Fruit fly (Drosophila melanogaster) whole organism, embryonic: ENCODE data around the gene mRpL48.

Source experiments
- Atf3 ChIP-seq: fragments of 200-800 bp; sonication (Bioruptor generic); optimal IDR thresholded peaks from 3 replicates; lab custom pipeline; 2016; ENCODE audit warnings: missing biosample characterization, missing genetic modification characterization
- CG10462 ChIP-seq: fragments of 200-800 bp; sonication (Bioruptor generic); optimal IDR thresholded peaks from 2 replicates; lab custom pipeline; 2016; ENCODE audit warnings: missing biosample characterization, missing genetic modification characterization
- CG10565 ChIP-seq: fragments of 200-800 bp; sonication (Bioruptor generic); optimal IDR thresholded peaks from 3 replicates; lab custom pipeline; 2016; ENCODE audit warnings: missing biosample characterization, mild to moderate bottlenecking, missing genetic modification characterization
- CG10959 ChIP-seq: fragments of 200-800 bp; sonication (Bioruptor generic); IDR thresholded peaks from 2 replicates; pipeline ENCODE4 v1.3.6; 2022; ENCODE audit warnings: missing biosample characterization, missing genetic modification characterization
- CG13123 ChIP-seq: fragments of 200-800 bp; sonication (Bioruptor generic); optimal IDR thresholded peaks from 2 replicates; lab custom pipeline; 2016; ENCODE audit warnings: missing biosample characterization, missing genetic modification characterization
- CG13894 ChIP-seq: fragments of 200-800 bp; sonication (Bioruptor generic); optimal IDR thresholded peaks from 3 replicates; lab custom pipeline; 2018; ENCODE audit warnings: missing biosample characterization, mild to moderate bottlenecking, missing genetic modification characterization, moderate library complexity
- CG15479 ChIP-seq: fragments of 200-800 bp; sonication (Bioruptor generic); optimal IDR thresholded peaks from 3 replicates; lab custom pipeline; 2019; ENCODE audit warnings: missing biosample characterization, mild to moderate bottlenecking, missing genetic modification characterization, moderate library complexity
- CG15514 ChIP-seq: fragments of 200-800 bp; sonication (Bioruptor generic); optimal IDR thresholded peaks from 3 replicates; lab custom pipeline; 2017; ENCODE audit warnings: missing biosample characterization, missing genetic modification characterization, mild to moderate bottlenecking, moderate library complexity, missing genetic modification reagents
- CG17361 ChIP-seq: fragments of 200-800 bp; sonication (Bioruptor generic); IDR thresholded peaks from 3 replicates; pipeline ENCODE4 v1.3.6; 2022; ENCODE audit warnings: missing biosample characterization, missing genetic modification characterization
- CG18011 ChIP-seq: fragments of 200-800 bp; sonication (Bioruptor generic); optimal IDR thresholded peaks from 2 replicates; lab custom pipeline; 2017; ENCODE audit warnings: missing biosample characterization, missing genetic modification characterization, mild to moderate bottlenecking, moderate library complexity, missing genotype
- CG34224 ChIP-seq: fragments of 200-800 bp; sonication (Bioruptor generic); IDR thresholded peaks from 3 replicates; pipeline ENCODE4 v1.3.6; 2022; ENCODE audit warnings: missing biosample characterization, missing genetic modification characterization; ENCODE audit not compliant: partially characterized antibody
- CG4854 ChIP-seq: fragments of 200-800 bp; sonication (Bioruptor generic); optimal IDR thresholded peaks from 2 replicates; lab custom pipeline; 2016; ENCODE audit warnings: missing biosample characterization, missing genetic modification characterization, inconsistent platforms
- CG7556 ChIP-seq: fragments of 200-800 bp; sonication (Bioruptor generic); optimal IDR thresholded peaks from 2 replicates; lab custom pipeline; 2017; ENCODE audit warnings: missing biosample characterization, mild to moderate bottlenecking, missing genetic modification characterization
- CG8388 ChIP-seq: fragments of 200-800 bp; sonication (Bioruptor generic); optimal IDR thresholded peaks from 2 replicates; lab custom pipeline; 2019; ENCODE audit warnings: missing biosample characterization, mild to moderate bottlenecking, missing genetic modification characterization, moderate library complexity
- CG9609 ChIP-seq: fragments of 200-800 bp; sonication (Bioruptor generic); optimal IDR thresholded peaks from 3 replicates; lab custom pipeline; 2016; ENCODE audit warnings: missing biosample characterization, missing genetic modification characterization
- Dbx ChIP-seq: fragments of 200-800 bp; sonication (Bioruptor generic); IDR thresholded peaks from 3 replicates; pipeline ENCODE4 v1.3.6; 2022; ENCODE audit warnings: missing biosample characterization, missing genetic modification characterization
- Deaf1 ChIP-seq: fragments of 200-800 bp; optimal IDR thresholded peaks from 3 replicates; lab custom pipeline; 2019; ENCODE audit warnings: missing biosample characterization, mild to moderate bottlenecking, missing genetic modification characterization, moderate library complexity
- Doc2 ChIP-seq: fragments of 200-800 bp; sonication (Bioruptor generic); IDR thresholded peaks from 2 replicates; pipeline ENCODE4 v1.3.6; 2022; ENCODE audit warnings: missing biosample characterization, missing genetic modification characterization
- Dp ChIP-seq: fragments of 200-800 bp; sonication (Bioruptor generic); optimal IDR thresholded peaks from 2 replicates; lab custom pipeline; 2018; ENCODE audit warnings: missing biosample characterization, mild to moderate bottlenecking, missing genetic modification characterization, moderate library complexity
- Ets65A ChIP-seq: fragments of 200-800 bp; sonication (Bioruptor generic); peaks from one replicate; lab custom pipeline; 2016; ENCODE audit warnings: missing biosample characterization, missing genetic modification characterization
- Hr51 ChIP-seq, 2 experiments: fragments of 200-800 bp; sonication (Bioruptor generic); optimal IDR thresholded peaks; 2 replicates in 1 of 2; 3 replicates in 1 of 2; lab custom pipeline; 2016 to 2018; ENCODE audit warnings: missing biosample characterization in 2 of 2, missing genetic modification characterization in 2 of 2, mild to moderate bottlenecking in 1 of 2, moderate library complexity in 1 of 2
- Hsf ChIP-seq: fragments of 200-800 bp; sonication (Bioruptor generic); optimal IDR thresholded peaks from 3 replicates; lab custom pipeline; 2016; ENCODE audit warnings: missing biosample characterization, missing genetic modification characterization
- NC2β ChIP-seq: fragments of 200-800 bp; sonication (Bioruptor generic); optimal IDR thresholded peaks from 2 replicates; lab custom pipeline; 2016; ENCODE audit warnings: missing biosample characterization, missing genetic modification characterization
- PHDP ChIP-seq: fragments of 200-800 bp; sonication (Bioruptor generic); optimal IDR thresholded peaks from 3 replicates; lab custom pipeline; 2018; ENCODE audit warnings: missing biosample characterization, mild to moderate bottlenecking, missing genetic modification characterization, moderate library complexity
- Six4 ChIP-seq: fragments of 200-800 bp; sonication (Bioruptor generic); optimal IDR thresholded peaks from 2 replicates; lab custom pipeline; 2016; ENCODE audit warnings: missing biosample characterization, missing genetic modification characterization
- Sox102F ChIP-seq: fragments of 200-800 bp; sonication (Bioruptor generic); optimal IDR thresholded peaks from 2 replicates; lab custom pipeline; 2018; ENCODE audit warnings: missing biosample characterization, mild to moderate bottlenecking, missing genetic modification characterization, moderate library complexity
- Xbp1 ChIP-seq: fragments of 200-800 bp; sonication (Bioruptor generic); optimal IDR thresholded peaks from 3 replicates; lab custom pipeline; 2016; ENCODE audit warnings: missing biosample characterization, mild to moderate bottlenecking, missing genetic modification characterization
- abd-A ChIP-seq: fragments of 200-800 bp; sonication (Bioruptor generic); optimal IDR thresholded peaks from 3 replicates; lab custom pipeline; 2019; ENCODE audit warnings: missing biosample characterization, mild to moderate bottlenecking, missing genetic modification characterization, moderate library complexity
- ac ChIP-seq: fragments of 200-800 bp; sonication (Bioruptor generic); optimal IDR thresholded peaks from 3 replicates; lab custom pipeline; 2017; ENCODE audit warnings: missing biosample characterization, mild to moderate bottlenecking, missing genetic modification characterization
- aop ChIP-seq: fragments of 200-800 bp; sonication (Bioruptor generic); IDR thresholded peaks from 2 replicates; pipeline ENCODE4 v1.3.6; 2022; ENCODE audit warnings: missing biosample characterization, missing genetic modification characterization
- ara ChIP-seq: fragments of 200-800 bp; sonication (Bioruptor generic); IDR thresholded peaks from 2 replicates; pipeline ENCODE4 v1.3.6; 2022; ENCODE audit warnings: missing biosample characterization, missing genetic modification characterization
- ase ChIP-seq: fragments of 200-800 bp; sonication (Bioruptor generic); IDR thresholded peaks from 3 replicates; pipeline ENCODE4 v1.3.6; 2022; ENCODE audit warnings: missing biosample characterization, missing genetic modification characterization
- az2 ChIP-seq: fragments of 200-800 bp; sonication (Bioruptor generic); optimal IDR thresholded peaks from 3 replicates; lab custom pipeline; 2016; ENCODE audit warnings: missing biosample characterization, missing genetic modification characterization
- br ChIP-seq: fragments of >200 bp; optimal IDR thresholded peaks from 2 replicates; lab custom pipeline; 2017
- cas ChIP-seq: fragments of 200-800 bp; sonication (Bioruptor generic); IDR thresholded peaks from 2 replicates; pipeline ENCODE4 v1.3.6; 2022; ENCODE audit warnings: missing biosample characterization, missing genetic modification characterization
- disco-r ChIP-seq: fragments of 200-800 bp; sonication (Bioruptor generic); optimal IDR thresholded peaks from 2 replicates; lab custom pipeline; 2016; ENCODE audit warnings: missing biosample characterization, missing genetic modification characterization
- en ChIP-seq: fragments of 200-800 bp; sonication (Bioruptor generic); optimal IDR thresholded peaks from 2 replicates; lab custom pipeline; 2016; ENCODE audit warnings: missing biosample characterization, missing genetic modification characterization
- gcm2 ChIP-seq: fragments of 200-800 bp; sonication (Bioruptor generic); optimal IDR thresholded peaks from 2 replicates; lab custom pipeline; 2016; ENCODE audit warnings: missing biosample characterization, missing genetic modification characterization
- jumu ChIP-seq: fragments of 200-800 bp; sonication (Bioruptor generic); optimal IDR thresholded peaks from 3 replicates; lab custom pipeline; 2016; ENCODE audit warnings: missing biosample characterization, missing genetic modification characterization
- peb ChIP-seq: fragments of 200-800 bp; sonication (Bioruptor generic); IDR thresholded peaks from 2 replicates; pipeline ENCODE4 v1.3.6; 2022; ENCODE audit warnings: missing biosample characterization, missing genetic modification characterization
- pfk ChIP-seq: fragments of 200-800 bp; sonication (Bioruptor generic); optimal IDR thresholded peaks from 2 replicates; lab custom pipeline; 2018; ENCODE audit warnings: missing biosample characterization, mild to moderate bottlenecking, missing genetic modification characterization, moderate library complexity
- pita ChIP-seq: fragments of 200-800 bp; sonication (Bioruptor generic); optimal IDR thresholded peaks from 2 replicates; lab custom pipeline; 2017; ENCODE audit warnings: missing biosample characterization, mild to moderate bottlenecking, missing genetic modification characterization
- run ChIP-seq: fragments of 200-800 bp; sonication (Bioruptor generic); optimal IDR thresholded peaks from 3 replicates; lab custom pipeline; 2018; ENCODE audit warnings: missing biosample characterization, mild to moderate bottlenecking, missing genetic modification characterization
- sc ChIP-seq, 3 experiments: fragments of >200 bp in 2 of 3; fragments of 200-800 bp in 1 of 3; sonication (Bioruptor generic) in 1 of 3; optimal IDR thresholded peaks; 2 replicates in 2 of 3; 3 replicates in 1 of 3; lab custom pipeline; 2017; ENCODE audit warnings: mild to moderate bottlenecking in 1 of 3, missing biosample characterization in 1 of 3, missing genetic modification characterization in 1 of 3, missing genetic modification reagents in 1 of 3
- sens ChIP-seq: fragments of 200-800 bp; sonication (Bioruptor generic); peaks from one replicate; lab custom pipeline; 2016; ENCODE audit warnings: missing biosample characterization, missing genetic modification characterization
- seq ChIP-seq: fragments of 200-800 bp; sonication (Bioruptor generic); IDR thresholded peaks from 2 replicates; pipeline ENCODE4 v1.3.6; 2022; ENCODE audit warnings: missing biosample characterization, missing genetic modification characterization
- tap ChIP-seq: fragments of 200-800 bp; optimal IDR thresholded peaks from 3 replicates; lab custom pipeline; 2019; ENCODE audit warnings: missing biosample characterization, mild to moderate bottlenecking, missing genetic modification characterization, moderate library complexity
- tup ChIP-seq: fragments of 200-800 bp; sonication (Bioruptor generic); optimal IDR thresholded peaks from 2 replicates; lab custom pipeline; 2016; ENCODE audit warnings: missing biosample characterization, mild to moderate bottlenecking, missing genetic modification characterization, moderate library complexity
- vvl ChIP-seq: fragments of 200-800 bp; sonication (Bioruptor generic); IDR thresholded peaks from 2 replicates; pipeline ENCODE4 v1.3.6; 2022; ENCODE audit warnings: missing biosample characterization, missing genetic modification characterization
- wek ChIP-seq: fragments of 200-800 bp; sonication (Bioruptor generic); optimal IDR thresholded peaks from 3 replicates; lab custom pipeline; 2018; ENCODE audit warnings: missing biosample characterization, mild to moderate bottlenecking, missing genetic modification characterization, moderate library complexity

Gene mRpL48

DNA sequence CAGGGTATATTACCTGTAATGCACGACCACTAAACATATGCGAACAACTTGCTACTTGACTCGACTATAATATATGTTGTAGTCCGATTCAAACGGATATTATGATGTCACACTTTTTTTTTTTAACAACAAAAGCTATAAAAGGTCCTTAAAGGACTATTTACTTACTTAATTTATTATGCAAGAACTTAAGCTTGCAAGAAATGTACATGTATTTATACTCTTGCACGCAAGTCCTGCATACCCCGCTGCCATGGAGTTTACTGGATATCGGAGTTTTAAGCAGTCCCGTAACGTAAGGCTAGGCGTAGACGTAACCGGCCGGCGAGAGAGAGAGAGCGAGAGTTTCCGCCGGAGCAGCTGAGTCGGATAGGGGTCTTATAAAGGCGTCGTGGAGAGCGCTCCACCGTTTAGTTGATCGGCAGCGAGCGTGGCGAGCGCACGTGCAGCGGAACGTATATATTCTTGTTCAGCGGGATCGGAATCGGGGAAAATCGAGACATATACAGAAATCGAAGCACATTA, 26.9 kb downstream of the mRpL48 start (continued):
- TF ChIP-seq en (GFP tag; lab: Kevin White, UChicago) = peak; percentile 64
- peak; percentile 35 for TF ChIP-seq CG10565 (GFP tag; lab: Kevin White, UChicago)
- TF ChIP-seq tup = peak; percentile 79
- peak; percentile 92 for TF ChIP-seq Xbp1
- TF ChIP-seq Hsf (GFP tag; lab: Kevin White, UChicago) = peak; percentile 93
- TF ChIP-seq sens (GFP tag; lab: Kevin White, UChicago) = peak; percentile 99
- peak; percentile 64 for TF ChIP-seq Deaf1
- peak; percentile 56 for TF ChIP-seq CG18011 (GFP tag; lab: Kevin White, UChicago)
- TF ChIP-seq sc (optimal IDR thresholded peaks at IDR 0.05; lab: Kevin White, UChicago) = no peak
- TF ChIP-seq sc (GFP tag; optimal IDR thresholded peaks at IDR 0.05; lab: Kevin White, UChicago) = peak; percentile 90
- peak; percentile 89 for TF ChIP-seq CG7556
- peak; percentile 71 for TF ChIP-seq run
- peak; percentile 71 for TF ChIP-seq CG13123
- peak; percentile 82 for TF ChIP-seq ase (GFP tag; lab: Robert Waterston, UW)
- peak; percentile 90 for TF ChIP-seq vvl
- peak; percentile 87 for TF ChIP-seq ara (GFP tag; lab: Robert Waterston, UW)
- no peak for TF ChIP-seq abd-A (tag; lab: Kevin White, UChicago)
- TF ChIP-seq br (lab: Kevin White, UChicago) = no peak
- TF ChIP-seq CG4854 (GFP tag; lab: Kevin White, UChicago) = peak; percentile 68
- TF ChIP-seq CG10959 = peak; percentile 55
- peak; percentile 72 for TF ChIP-seq NC2β
- peak; percentile 42; the same call in 1 of the 2 replicates for TF ChIP-seq Doc2 (GFP tag; lab: Robert Waterston, UW)
- TF ChIP-seq disco-r = peak; percentile 85
- TF ChIP-seq jumu (GFP tag; lab: Kevin White, UChicago) = peak; percentile 90
- peak; percentile 88 for TF ChIP-seq seq (GFP tag; lab: Robert Waterston, UW)
- no peak for TF ChIP-seq pita
- TF ChIP-seq CG9609 = peak; percentile 86
- peak; percentile 8 for TF ChIP-seq ac (GFP tag; lab: Kevin White, UChicago)
- TF ChIP-seq Atf3 = peak; percentile 90
- peak; percentile 14; the same call in 1 of the 3 replicates for TF ChIP-seq CG34224
- TF ChIP-seq wek (GFP tag; lab: Kevin White, UChicago) = no peak
- TF ChIP-seq CG10462 (GFP tag; lab: Kevin White, UChicago) = peak; percentile 85
- TF ChIP-seq CG17361 (GFP tag; lab: Robert Waterston, UW) = peak; percentile 93
- TF ChIP-seq CG8388 (GFP tag; lab: Kevin White, UChicago) = peak; percentile 85
- peak; percentile 48 for TF ChIP-seq CG15514 (GFP tag; lab: Kevin White, UChicago)
- peak; percentile 96 for TF ChIP-seq Sox102F
- peak; percentile 82 for TF ChIP-seq peb (GFP tag; lab: Robert Waterston, UW)
- peak; percentile 78; the same call in 2 of the 3 replicates for TF ChIP-seq Dbx (GFP tag; lab: Robert Waterston, UW)
- peak; percentile 85 to 92 for TF ChIP-seq Hr51 (GFP tag; optimal IDR thresholded peaks at IDR 0.05; lab: Kevin White, UChicago)
- peak; percentile 67 for TF ChIP-seq gcm2 (GFP tag; lab: Kevin White, UChicago)
- peak; percentile 61; the same call in 1 of the 2 replicates for TF ChIP-seq cas (GFP tag; lab: Robert Waterston, UW)
- no peak for TF ChIP-seq aop (GFP tag; lab: Robert Waterston, UW)
- peak; percentile 76 for TF ChIP-seq Six4 (GFP tag; lab: Kevin White, UChicago)
- TF ChIP-seq Dp (GFP tag; lab: Kevin White, UChicago) = no peak
- TF ChIP-seq CG15479 = peak; percentile 8
- TF ChIP-seq az2 = peak; percentile 90
- TF ChIP-seq PHDP (tag; lab: Kevin White, UChicago) = peak; percentile 86
- peak; percentile 39 for TF ChIP-seq tap (tag; lab: Kevin White, UChicago)
- TF ChIP-seq pfk (GFP tag; lab: Kevin White, UChicago) = no peak
- TF ChIP-seq CG13894 (tag; lab: Kevin White, UChicago) = peak; percentile 87
- peak; percentile 99 for TF ChIP-seq Ets65A (GFP tag; lab: Kevin White, UChicago)
